Worm (Caenorhabditis elegans) whole organism, L1 larva: ENCODE measurements around the gene ZK470.2.

Experiments
- ceh-63 ChIP-seq: fragments of 200-800 bp; sonication (Bioruptor generic); optimal IDR thresholded peaks from 2 replicates; lab custom pipeline; 2018; ENCODE audit warnings: mild to moderate bottlenecking, missing genetic modification characterization, missing compliant biosample characterization
- efl-3 ChIP-seq: fragments of 200-800 bp; sonication (Bioruptor generic); optimal IDR thresholded peaks from 2 replicates; lab custom pipeline; 2018; ENCODE audit warnings: mild to moderate bottlenecking, missing genetic modification characterization, missing compliant biosample characterization
- elt-2 ChIP-seq: sonication (generic microtip); optimal IDR thresholded peaks from 2 replicates; lab custom pipeline; 2016; ENCODE audit warnings: missing genetic modification characterization, mild to moderate bottlenecking, inconsistent platforms, missing compliant biosample characterization, missing genetic modification reagents
- lin-13 ChIP-seq: fragments of 150-350 bp; optimal IDR thresholded peaks from 2 replicates; lab custom pipeline; 2014; ENCODE audit warnings: missing biosample characterization, missing genetic modification reagents, missing genetic modification characterization
- lin-14 ChIP-seq: fragments of 200-800 bp; sonication (Bioruptor generic); optimal IDR thresholded peaks from 2 replicates; lab custom pipeline; 2018; ENCODE audit warnings: mild to moderate bottlenecking, missing genetic modification characterization, moderate library complexity, missing compliant biosample characterization
- lin-35 ChIP-seq, 2 experiments: fragments of 150-350 bp; optimal IDR thresholded peaks; 2 replicates each; lab custom pipeline; 2014; ENCODE audit warnings: missing biosample characterization in 2 of 2, missing genetic modification characterization in 2 of 2, missing genetic modification reagents in 2 of 2
- mab-9 ChIP-seq: fragments of 200-800 bp; sonication (Bioruptor generic); IDR thresholded peaks from 2 replicates; pipeline ENCODE4 v1.3.6; 2022; ENCODE audit warnings: missing genetic modification reagents, missing genetic modification characterization, missing compliant biosample characterization
- nhr-237 ChIP-seq: fragments of 150-350 bp; optimal IDR thresholded peaks from 2 replicates; lab custom pipeline; 2014; ENCODE audit warnings: missing biosample characterization, missing genetic modification characterization
- nhr-28 ChIP-seq: fragments of 150-350 bp; optimal IDR thresholded peaks from 2 replicates; lab custom pipeline; 2014; ENCODE audit warnings: missing biosample characterization, missing genetic modification characterization
- pax-3 ChIP-seq: fragments of 200-800 bp; sonication (Bioruptor generic); optimal IDR thresholded peaks from 2 replicates; lab custom pipeline; 2018; ENCODE audit warnings: mild to moderate bottlenecking, missing genetic modification characterization, moderate library complexity, missing compliant biosample characterization
- swsn-7 ChIP-seq: sonication (generic microtip); optimal IDR thresholded peaks from 2 replicates; lab custom pipeline; 2016; ENCODE audit warnings: missing genetic modification characterization, missing compliant biosample characterization
- unc-62 ChIP-seq: fragments of 150-350 bp; optimal IDR thresholded peaks from 2 replicates; lab custom pipeline; 2014; ENCODE audit warnings: missing biosample characterization, missing genetic modification reagents, missing genetic modification characterization
- ztf-4 ChIP-seq: fragments of 150-350 bp; optimal IDR thresholded peaks from 2 replicates; lab custom pipeline; 2014; ENCODE audit warnings: missing biosample characterization, missing genetic modification characterization

ce11 chrX:4142648-4143259, 7.8 kb downstream of the ZK470.2 start:
- TF ChIP-seq elt-2 (tag; lab: Kevin White, UChicago) (peak; percentile 63), nhr-237 (no peak), lin-13 (GFP tag; lab: Kevin White, UChicago) (peak; percentile 60), pax-3 (no peak), lin-14 (GFP tag; lab: Kevin White, UChicago) (no peak), efl-3 (GFP tag; lab: Kevin White, UChicago) (no peak), unc-62 (GFP tag; lab: Kevin White, UChicago) (no peak), ceh-63 (GFP tag; lab: Kevin White, UChicago) (no peak), nhr-28 (tag; lab: Kevin White, UChicago) (no peak), lin-35 (GFP tag; optimal IDR thresholded peaks at IDR 0.05; lab: Kevin White, UChicago) (no peak), mab-9 (GFP tag; lab: Robert Waterston, UW) (peak; percentile 23; the same call in 1 of the 2 replicates), swsn-7 (tag; lab: Kevin White, UChicago) (peak; percentile 20), ztf-4 (tag; lab: Kevin White, UChicago) (peak; percentile 87)
